Worm (Caenorhabditis elegans) whole organism, young adult: ENCODE measurements around the gene Y39A1A.24.

Experiments
- atf-7 ChIP-seq: sonication (generic microtip); optimal IDR thresholded peaks from 2 replicates; lab custom pipeline; 2017; ENCODE audit warnings: mild to moderate bottlenecking, missing genetic modification characterization, missing compliant biosample characterization
- efl-1 ChIP-seq: fragments of 150-350 bp; optimal IDR thresholded peaks from 2 replicates; lab custom pipeline; 2014; ENCODE audit warnings: missing biosample characterization, missing genetic modification reagents, missing genetic modification characterization
- pha-4 ChIP-seq: fragments of 150-350 bp; sonication (generic microtip); optimal IDR thresholded peaks from 2 replicates; lab custom pipeline; 2014; ENCODE audit warnings: missing biosample characterization, missing genetic modification reagents, missing genetic modification characterization
- repo-1 ChIP-seq: sonication (generic microtip); optimal IDR thresholded peaks from 2 replicates; lab custom pipeline; 2017; ENCODE audit warnings: mild to moderate bottlenecking, missing genetic modification characterization, missing compliant biosample characterization
- unc-62 ChIP-seq: fragments of 150-350 bp; optimal IDR thresholded peaks from 2 replicates; lab custom pipeline; 2014; ENCODE audit warnings: missing biosample characterization, missing genetic modification reagents, missing genetic modification characterization

DNA sequence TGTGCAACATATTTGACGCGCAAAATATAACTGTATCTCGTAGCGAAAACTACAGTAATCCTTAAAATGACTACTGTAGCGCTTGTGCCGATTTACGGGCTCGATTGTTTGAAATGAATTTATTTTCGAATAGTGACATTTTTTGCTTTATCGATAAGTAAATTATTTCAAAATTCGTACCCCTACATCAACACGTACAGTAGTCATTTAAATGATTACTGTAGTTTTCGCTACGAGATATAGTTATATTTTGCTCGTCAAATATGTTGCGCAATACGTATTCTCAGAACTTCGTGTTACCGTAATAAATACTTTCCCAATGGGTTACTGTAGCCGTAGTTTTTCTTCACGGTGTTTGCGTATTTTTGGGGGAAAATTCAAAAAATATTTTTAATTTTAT is 40.4 kb downstream of the Y39A1A.24 start:
- TF ChIP-seq unc-62 (GFP tag; lab: Kevin White, UChicago) (no peak), efl-1 (GFP tag; lab: Kevin White, UChicago) (no peak), atf-7 (tag; lab: Kevin White, UChicago) (no peak), pha-4 (tag; lab: Kevin White, UChicago) (no peak), repo-1 (tag; lab: Kevin White, UChicago) (no peak)
